Worm (Caenorhabditis elegans): ENCODE results near the gene W03A5.2.

DNA sequence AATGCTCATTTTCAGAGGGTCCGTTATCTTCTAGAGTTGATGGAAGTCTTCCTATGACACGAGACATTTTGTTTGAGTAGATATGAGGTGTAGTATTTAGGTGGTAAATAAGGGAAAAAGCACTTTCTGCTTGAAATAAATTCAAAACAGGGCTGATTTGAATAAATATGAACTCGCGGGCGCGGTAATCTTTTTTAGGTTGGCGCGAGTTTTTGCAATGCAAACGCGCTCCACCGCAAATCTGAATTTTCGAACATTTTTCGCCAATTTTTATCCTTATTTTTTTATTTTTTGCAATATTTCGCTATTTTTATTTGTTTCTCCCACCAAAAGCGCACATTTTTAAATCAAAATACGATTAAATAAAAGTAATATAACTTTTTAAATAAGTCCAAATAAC lies 42.3 kb downstream of the W03A5.2 start, which contains the start of gene skpt-1:
- no peak for TF ChIP-seq fkh-4 (tag; optimal IDR thresholded peaks at IDR 0.05; ENCODE audit: borderline replicate concordance)
- no peak for TF ChIP-seq ama-1 (optimal IDR thresholded peaks at IDR 0.05)
- peak in 1 of 3 experiments; percentile 34 for TF ChIP-seq ceh-82 (tag; optimal IDR thresholded peaks at IDR 0.05)
- TF ChIP-seq ztf-4 (tag; optimal IDR thresholded peaks at IDR 0.05) = no peak
